Fruit fly (Drosophila melanogaster) whole organism, embryonic: ENCODE data around the gene CG11052.

Experiments
- Ada2b ChIP-seq: fragments of 200-800 bp; sonication (Bioruptor generic); IDR thresholded peaks from 2 replicates; pipeline ENCODE4 v1.3.6; 2022; ENCODE audit warnings: missing biosample characterization, missing genetic modification characterization
- Atf-2 ChIP-seq: fragments of 200-800 bp; sonication (Bioruptor generic); optimal IDR thresholded peaks from 2 replicates; lab custom pipeline; 2016; ENCODE audit warnings: missing biosample characterization, missing genetic modification characterization
- CG10979 ChIP-seq: fragments of 200-800 bp; sonication (Bioruptor generic); optimal IDR thresholded peaks from 2 replicates; lab custom pipeline; 2018; ENCODE audit warnings: missing biosample characterization, mild to moderate bottlenecking, missing genetic modification characterization, moderate library complexity
- CG16863 ChIP-seq: fragments of 200-800 bp; sonication (Bioruptor generic); optimal IDR thresholded peaks from 3 replicates; lab custom pipeline; 2016; ENCODE audit warnings: missing biosample characterization, missing genetic modification characterization
- CG17385 ChIP-seq: fragments of 200-800 bp; sonication (Bioruptor generic); optimal IDR thresholded peaks from 3 replicates; lab custom pipeline; 2018; ENCODE audit warnings: missing biosample characterization, mild to moderate bottlenecking, missing genetic modification characterization
- CG2129 ChIP-seq: fragments of 200-800 bp; sonication (Bioruptor generic); IDR thresholded peaks from 2 replicates; pipeline ENCODE4 v1.3.6; 2022; ENCODE audit warnings: missing biosample characterization, missing genetic modification characterization; ENCODE audit not compliant: partially characterized antibody
- CG3163 ChIP-seq: fragments of 200-800 bp; sonication (Bioruptor generic); optimal IDR thresholded peaks from 3 replicates; lab custom pipeline; 2016; ENCODE audit warnings: missing biosample characterization, missing genetic modification characterization
- CG3407 ChIP-seq: fragments of 200-800 bp; sonication (Bioruptor generic); optimal IDR thresholded peaks from 2 replicates; lab custom pipeline; 2018; ENCODE audit warnings: missing biosample characterization, mild to moderate bottlenecking, missing genetic modification characterization
- CG4707 ChIP-seq: fragments of 200-800 bp; sonication (Bioruptor generic); optimal IDR thresholded peaks from 2 replicates; lab custom pipeline; 2018; ENCODE audit warnings: missing biosample characterization, mild to moderate bottlenecking, missing genetic modification characterization, moderate library complexity
- CG6254 ChIP-seq: fragments of 200-800 bp; sonication (Bioruptor generic); optimal IDR thresholded peaks from 3 replicates; lab custom pipeline; 2017; ENCODE audit warnings: mild to moderate bottlenecking, missing biosample characterization, missing genetic modification reagents, missing genetic modification characterization
- CG6654 ChIP-seq: fragments of 200-800 bp; sonication (Bioruptor generic); optimal IDR thresholded peaks from 2 replicates; lab custom pipeline; 2017; ENCODE audit warnings: missing biosample characterization, mild to moderate bottlenecking, missing genetic modification characterization
- CG7271 ChIP-seq: fragments of 200-800 bp; sonication (Bioruptor generic); optimal IDR thresholded peaks from 2 replicates; lab custom pipeline; 2018; ENCODE audit warnings: missing biosample characterization, mild to moderate bottlenecking, missing genetic modification characterization, moderate library complexity
- CG8290 ChIP-seq, 3 experiments: fragments of 200-800 bp; sonication (Bioruptor generic); optimal IDR thresholded peaks; 2 replicates each; lab custom pipeline; 2016 to 2019; ENCODE audit warnings: missing biosample characterization in 3 of 3, missing genetic modification characterization in 3 of 3, mild to moderate bottlenecking in 2 of 3, moderate library complexity in 1 of 3
- CG8944 ChIP-seq: fragments of 200-800 bp; sonication (Bioruptor generic); optimal IDR thresholded peaks from 3 replicates; lab custom pipeline; 2016; ENCODE audit warnings: missing biosample characterization, missing genetic modification characterization
- CG9727 ChIP-seq: fragments of 200-800 bp; sonication (Bioruptor generic); optimal IDR thresholded peaks from 3 replicates; lab custom pipeline; 2017; ENCODE audit warnings: missing biosample characterization, mild to moderate bottlenecking, missing genetic modification characterization
- CrebB ChIP-seq: fragments of 200-800 bp; sonication (Bioruptor generic); optimal IDR thresholded peaks from 3 replicates; lab custom pipeline; 2018; ENCODE audit warnings: missing biosample characterization, mild to moderate bottlenecking, missing genetic modification characterization
- D ChIP-seq, 2 experiments: fragments of 200-800 bp in 1 of 2; fragments of >200 bp in 1 of 2; sonication (Bioruptor generic) in 1 of 2; optimal IDR thresholded peaks; 2 replicates in 1 of 2; 3 replicates in 1 of 2; lab custom pipeline; 2017; ENCODE audit warnings: mild to moderate bottlenecking in 1 of 2, missing biosample characterization in 1 of 2, missing genetic modification characterization in 1 of 2, missing genetic modification reagents in 1 of 2
- Dref ChIP-seq: fragments of 200-800 bp; sonication (Bioruptor generic); IDR thresholded peaks from 2 replicates; pipeline ENCODE4 v1.3.6; 2022; ENCODE audit warnings: missing biosample characterization, missing genetic modification characterization
- Drgx ChIP-seq: fragments of 200-800 bp; sonication (Bioruptor generic); IDR thresholded peaks from 2 replicates; pipeline ENCODE4 v1.3.6; 2022; ENCODE audit warnings: missing biosample characterization, missing genetic modification characterization
- E2f2 ChIP-seq: fragments of 200-800 bp; sonication (Bioruptor generic); IDR thresholded peaks from 2 replicates; pipeline ENCODE4 v1.3.6; 2022; ENCODE audit warnings: missing biosample characterization, missing genetic modification characterization
- Elba2 ChIP-seq: fragments of 200-800 bp; sonication (Bioruptor generic); optimal IDR thresholded peaks from 3 replicates; lab custom pipeline; 2016; ENCODE audit warnings: missing biosample characterization, missing genetic modification characterization
- HLH4C ChIP-seq: fragments of 200-800 bp; sonication (Bioruptor generic); IDR thresholded peaks from 3 replicates; pipeline ENCODE4 v1.3.6; 2022; ENCODE audit warnings: missing biosample characterization, missing genetic modification characterization; ENCODE audit not compliant: partially characterized antibody
- Kr ChIP-seq: fragments of 200-800 bp; sonication (Bioruptor generic); optimal IDR thresholded peaks from 2 replicates; lab custom pipeline; 2017; ENCODE audit warnings: missing biosample characterization, mild to moderate bottlenecking, missing genetic modification characterization
- Mrtf ChIP-seq: fragments of 200-800 bp; sonication (Bioruptor generic); IDR thresholded peaks from 3 replicates; pipeline ENCODE4 v1.3.6; 2022; ENCODE audit warnings: missing biosample characterization, missing genetic modification characterization
- NC2β ChIP-seq: fragments of 200-800 bp; sonication (Bioruptor generic); optimal IDR thresholded peaks from 2 replicates; lab custom pipeline; 2016; ENCODE audit warnings: missing biosample characterization, missing genetic modification characterization
- NFAT ChIP-seq: fragments of 200-800 bp; sonication (Bioruptor generic); IDR thresholded peaks from 2 replicates; pipeline ENCODE4 v1.3.6; 2022; ENCODE audit warnings: missing biosample characterization, missing genetic modification characterization
- Taf1 ChIP-seq: fragments of 200-800 bp; sonication (Bioruptor generic); IDR thresholded peaks from 2 replicates; pipeline ENCODE4 v1.3.6; 2022; ENCODE audit warnings: missing biosample characterization, missing genetic modification characterization
- aop ChIP-seq: fragments of 200-800 bp; sonication (Bioruptor generic); IDR thresholded peaks from 2 replicates; pipeline ENCODE4 v1.3.6; 2022; ENCODE audit warnings: missing biosample characterization, missing genetic modification characterization
- ap ChIP-seq: fragments of 200-800 bp; sonication (Bioruptor generic); IDR thresholded peaks from 2 replicates; pipeline ENCODE4 v1.3.6; 2022; ENCODE audit warnings: missing biosample characterization, missing genetic modification characterization
- bowl ChIP-seq: fragments of 200-800 bp; sonication (Bioruptor generic); IDR thresholded peaks from 2 replicates; pipeline ENCODE4 v1.3.6; 2022; ENCODE audit warnings: missing biosample characterization, missing genetic modification characterization
- br ChIP-seq: fragments of >200 bp; optimal IDR thresholded peaks from 2 replicates; lab custom pipeline; 2017
- crol ChIP-seq: fragments of 200-800 bp; sonication (Bioruptor generic); IDR thresholded peaks from 2 replicates; pipeline ENCODE4 v1.3.6; 2022; ENCODE audit warnings: missing biosample characterization, missing genetic modification characterization
- en ChIP-seq: fragments of 200-800 bp; sonication (Bioruptor generic); optimal IDR thresholded peaks from 2 replicates; lab custom pipeline; 2016; ENCODE audit warnings: missing biosample characterization, missing genetic modification characterization
- esg ChIP-seq: fragments of 200-800 bp; sonication (Bioruptor generic); conservative IDR thresholded peaks from 2 replicates; pipeline ENCODE4 v1.3.6; 2022; ENCODE audit warnings: missing biosample characterization, missing genetic modification characterization
- ewg ChIP-seq: fragments of 200-800 bp; sonication (Bioruptor generic); optimal IDR thresholded peaks from 3 replicates; lab custom pipeline; 2017; ENCODE audit warnings: mild to moderate bottlenecking, missing biosample characterization, missing genetic modification reagents, missing genetic modification characterization
- fd64A ChIP-seq: fragments of 200-800 bp; sonication (Bioruptor generic); optimal IDR thresholded peaks from 3 replicates; lab custom pipeline; 2018; ENCODE audit warnings: missing biosample characterization, mild to moderate bottlenecking, missing genetic modification characterization
- gro ChIP-seq: fragments of 200-800 bp; sonication (Bioruptor generic); optimal IDR thresholded peaks from 2 replicates; lab custom pipeline; 2016; ENCODE audit warnings: missing biosample characterization, missing genetic modification characterization
- knrl ChIP-seq: fragments of 200-800 bp; sonication (Bioruptor generic); IDR thresholded peaks from 3 replicates; pipeline ENCODE4 v1.3.6; 2022; ENCODE audit warnings: missing biosample characterization, missing genetic modification characterization; ENCODE audit not compliant: partially characterized antibody
- odd ChIP-seq: fragments of 200-800 bp; sonication (Bioruptor generic); optimal IDR thresholded peaks from 2 replicates; lab custom pipeline; 2017; ENCODE audit warnings: missing biosample characterization, mild to moderate bottlenecking, missing genetic modification characterization
- pan ChIP-seq, 4 experiments: fragments of >200 bp in 3 of 4; fragments of 200-800 bp in 1 of 4; sonication (Bioruptor generic) in 1 of 4; optimal IDR thresholded peaks in 3 of 4; IDR thresholded peaks in 1 of 4; 2 replicates each; pipeline versions ENCODE4 v1.3.6 to Lab custom; 2017 to 2022; ENCODE audit warnings: missing biosample characterization in 2 of 4, missing genetic modification characterization in 2 of 4, mixed read lengths in 1 of 4
- pita ChIP-seq: fragments of 200-800 bp; sonication (Bioruptor generic); optimal IDR thresholded peaks from 2 replicates; lab custom pipeline; 2017; ENCODE audit warnings: missing biosample characterization, mild to moderate bottlenecking, missing genetic modification characterization
- shn ChIP-seq: fragments of 200-800 bp; sonication (Bioruptor generic); optimal IDR thresholded peaks from 3 replicates; lab custom pipeline; 2016; ENCODE audit warnings: missing biosample characterization, missing genetic modification characterization
- sima ChIP-seq: fragments of 200-800 bp; sonication (Bioruptor generic); optimal IDR thresholded peaks from 2 replicates; lab custom pipeline; 2016; ENCODE audit warnings: missing biosample characterization, missing genetic modification characterization
- sqz ChIP-seq: fragments of 200-800 bp; sonication (Bioruptor generic); optimal IDR thresholded peaks from 3 replicates; lab custom pipeline; 2018; ENCODE audit warnings: missing biosample characterization, mild to moderate bottlenecking, missing genetic modification characterization
- stwl ChIP-seq: fragments of 200-800 bp; sonication (Bioruptor generic); optimal IDR thresholded peaks from 3 replicates; lab custom pipeline; 2018; ENCODE audit warnings: missing biosample characterization, mild to moderate bottlenecking, missing genetic modification characterization, moderate library complexity
- trh ChIP-seq: fragments of 200-800 bp; sonication (Bioruptor generic); optimal IDR thresholded peaks from 2 replicates; lab custom pipeline; 2016; ENCODE audit warnings: missing biosample characterization, missing genetic modification characterization
- wek ChIP-seq: fragments of 200-800 bp; sonication (Bioruptor generic); optimal IDR thresholded peaks from 3 replicates; lab custom pipeline; 2018; ENCODE audit warnings: missing biosample characterization, mild to moderate bottlenecking, missing genetic modification characterization, moderate library complexity
- yki ChIP-seq: fragments of >200 bp; optimal IDR thresholded peaks from 3 replicates; lab custom pipeline; 2018
- zen2 ChIP-seq: fragments of 200-800 bp; sonication (Bioruptor generic); IDR thresholded peaks from 3 replicates; pipeline ENCODE4 v1.3.6; 2022; ENCODE audit warnings: missing biosample characterization, missing genetic modification characterization; ENCODE audit not compliant: partially characterized antibody

The CG11052 gene

DNA sequence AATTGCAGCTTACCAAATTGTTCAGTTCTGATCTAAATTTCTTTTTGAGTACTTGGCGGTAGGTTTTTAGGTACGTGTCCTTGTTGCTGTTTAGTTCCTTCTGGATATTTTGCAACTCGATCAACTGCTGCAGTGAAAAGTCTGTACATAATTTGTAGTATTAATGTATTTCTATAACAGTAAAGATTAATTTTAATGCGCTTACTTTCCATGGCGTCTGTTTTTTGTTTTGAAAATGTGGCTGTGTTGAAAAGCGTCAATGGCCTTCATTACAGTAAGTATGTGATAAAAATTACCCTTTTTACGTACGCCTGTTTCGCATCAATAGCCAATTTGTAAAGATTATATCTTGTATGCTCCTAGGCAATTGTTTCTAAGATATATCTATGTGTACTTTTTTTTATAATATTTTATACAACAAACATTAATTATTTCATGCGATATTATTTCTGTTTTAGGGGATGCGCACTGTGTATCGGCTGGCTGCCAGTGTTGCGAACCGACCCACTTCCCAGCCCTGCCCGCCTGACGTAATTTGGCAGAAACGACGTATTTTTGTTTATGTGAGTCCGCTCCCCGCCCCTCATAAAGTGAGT lies 7.9 kb downstream of the CG11052 start, which contains the start of the genes Kmn2 and CG2698 (continued):
- TF ChIP-seq CG6654 (GFP tag; lab: Kevin White, UChicago): peak; percentile 78
- TF ChIP-seq CG6254 (GFP tag; lab: Kevin White, UChicago): peak; percentile 92
- TF ChIP-seq Elba2: peak; percentile 78
- TF ChIP-seq D (optimal IDR thresholded peaks at IDR 0.05; lab: Kevin White, UChicago): no peak
- peak; percentile 91 for TF ChIP-seq D (GFP tag; optimal IDR thresholded peaks at IDR 0.05; lab: Kevin White, UChicago)
- peak; percentile 5 for TF ChIP-seq sima
- peak; percentile 90 for TF ChIP-seq CG10979 (tag; lab: Kevin White, UChicago)
- TF ChIP-seq Ada2b (GFP tag; lab: Robert Waterston, UW): peak; percentile 96
- TF ChIP-seq CG8290 (GFP tag; optimal IDR thresholded peaks at IDR 0.05; lab: Kevin White, UChicago): peak; percentile 95
- TF ChIP-seq CG8290 (tag; optimal IDR thresholded peaks at IDR 0.05; lab: Kevin White, UChicago): peak; percentile 42 to 75
- TF ChIP-seq aop: peak; percentile 87
- peak; percentile 96 for TF ChIP-seq ap (GFP tag; lab: Robert Waterston, UW)
- peak; percentile 98 for TF ChIP-seq esg
- peak; percentile 55; the same call in 2 of the 3 replicates for TF ChIP-seq knrl
- no peak for TF ChIP-seq en
- TF ChIP-seq Atf-2 (GFP tag; lab: Kevin White, UChicago): peak; percentile 63
- peak; percentile 44 for TF ChIP-seq Dref
- peak; percentile 74 for TF ChIP-seq fd64A (GFP tag; lab: Kevin White, UChicago)
- peak; percentile 90 for TF ChIP-seq stwl (tag; lab: Kevin White, UChicago)
- TF ChIP-seq NC2β: peak; percentile 82
- TF ChIP-seq CG17385 (GFP tag; lab: Kevin White, UChicago): peak; percentile 92
- TF ChIP-seq shn: peak; percentile 74
- TF ChIP-seq CG3407 (GFP tag; lab: Kevin White, UChicago): peak; percentile 89
- no peak for TF ChIP-seq br (lab: Kevin White, UChicago)
- TF ChIP-seq ewg (GFP tag; lab: Kevin White, UChicago): peak; percentile 92
- peak; percentile 96 for TF ChIP-seq Taf1 (GFP tag; lab: Robert Waterston, UW)
- TF ChIP-seq gro: peak; percentile 78
- TF ChIP-seq CG8944: peak; percentile 83
- peak; percentile 83 for TF ChIP-seq CG16863 (GFP tag; lab: Kevin White, UChicago)
- peak; percentile 92 for TF ChIP-seq E2f2 (GFP tag; lab: Robert Waterston, UW)
- TF ChIP-seq CG4707: peak; percentile 74
- no peak for TF ChIP-seq pan (optimal IDR thresholded peaks at IDR 0.05; lab: Kevin White, UChicago)
- peak in 1 of 2 experiments; percentile 98 for TF ChIP-seq pan (GFP tag; optimal IDR thresholded peaks at IDR 0.05 in 1 of 2, IDR thresholded peaks at IDR 0.05 in 1 of 2)
- TF ChIP-seq Kr (GFP tag; lab: Kevin White, UChicago): no peak
- TF ChIP-seq odd (GFP tag; lab: Kevin White, UChicago): peak; percentile 90
- peak; percentile 44 for TF ChIP-seq wek (GFP tag; lab: Kevin White, UChicago)
- TF ChIP-seq trh (GFP tag; lab: Kevin White, UChicago): peak; percentile 91
- no peak; the same call in 1 of the 3 replicates for TF ChIP-seq HLH4C (GFP tag; lab: Robert Waterston, UW)
- peak; percentile 97 for TF ChIP-seq Mrtf (GFP tag; lab: Robert Waterston, UW)
- peak; percentile 68 for TF ChIP-seq CG7271 (tag; lab: Kevin White, UChicago)
- TF ChIP-seq NFAT (GFP tag; lab: Robert Waterston, UW): peak; percentile 96
- TF ChIP-seq sqz (GFP tag; lab: Kevin White, UChicago): peak; percentile 90
- no peak for TF ChIP-seq pita
- TF ChIP-seq CG2129 (GFP tag; lab: Robert Waterston, UW): no peak
- peak; percentile 96 for TF ChIP-seq Drgx (GFP tag; lab: Robert Waterston, UW)
- no peak for TF ChIP-seq yki (lab: Kevin White, UChicago)
- TF ChIP-seq CrebB (tag; lab: Kevin White, UChicago): peak; percentile 88
- no peak; the same call in 2 of the 3 replicates for TF ChIP-seq zen2 (GFP tag; lab: Robert Waterston, UW)
- peak; percentile 86 for TF ChIP-seq crol
- TF ChIP-seq CG3163: peak; percentile 46
- peak; percentile 93 for TF ChIP-seq bowl (GFP tag; lab: Robert Waterston, UW)
- TF ChIP-seq CG9727 (GFP tag; lab: Kevin White, UChicago): peak; percentile 96
